Fruit fly (Drosophila melanogaster) whole organism, embryonic: Measurements from ENCODE around the gene sau.

Experiments
- CG10321 ChIP-seq: fragments of 200-800 bp; sonication (Bioruptor generic); IDR thresholded peaks from 2 replicates; pipeline ENCODE4 v1.3.6; 2022; ENCODE audit warnings: missing biosample characterization, missing genetic modification characterization
- CG12391 ChIP-seq: fragments of 200-800 bp; sonication (Bioruptor generic); optimal IDR thresholded peaks from 3 replicates; lab custom pipeline; 2018; ENCODE audit warnings: missing biosample characterization, mild to moderate bottlenecking, missing genetic modification characterization, moderate library complexity
- h ChIP-seq: fragments of >200 bp; optimal IDR thresholded peaks from 2 replicates; lab custom pipeline; 2017
- pan ChIP-seq, 4 experiments: fragments of >200 bp in 3 of 4; fragments of 200-800 bp in 1 of 4; sonication (Bioruptor generic) in 1 of 4; optimal IDR thresholded peaks in 3 of 4; IDR thresholded peaks in 1 of 4; 2 replicates each; pipeline versions ENCODE4 v1.3.6 to Lab custom; 2017 to 2022; ENCODE audit warnings: missing biosample characterization in 2 of 4, missing genetic modification characterization in 2 of 4, mixed read lengths in 1 of 4
- zfh2 ChIP-seq: fragments of 200-800 bp; sonication (Bioruptor generic); optimal IDR thresholded peaks from 2 replicates; lab custom pipeline; 2016; ENCODE audit warnings: missing biosample characterization, missing genetic modification characterization

DNA sequence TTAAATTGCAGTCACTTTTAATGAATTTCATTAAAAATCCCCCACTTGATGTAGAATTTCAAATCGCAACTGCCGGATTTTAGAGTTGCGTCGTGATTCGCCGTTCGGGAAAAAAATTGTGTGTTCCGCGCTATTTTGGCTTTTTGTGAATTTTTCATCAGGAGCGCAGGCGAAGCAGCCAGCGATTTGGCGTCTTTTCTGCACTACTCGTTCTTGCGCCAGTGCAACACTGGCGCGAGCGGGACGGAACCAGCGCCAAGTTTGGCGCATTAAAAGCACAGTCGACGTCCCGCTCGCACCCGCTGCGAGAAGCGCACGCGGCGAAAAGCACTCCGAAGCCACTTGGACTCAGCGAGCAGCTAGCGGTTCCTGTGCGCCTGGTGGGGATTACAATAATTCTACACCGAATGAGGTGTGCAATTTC is 32.8 kb upstream of the sau start:
- TF ChIP-seq CG12391 (tag; lab: Kevin White, UChicago) (peak; percentile 24), zfh2 (GFP tag; lab: Kevin White, UChicago) (no peak), pan (optimal IDR thresholded peaks at IDR 0.05; lab: Kevin White, UChicago) (no peak), pan (GFP tag; optimal IDR thresholded peaks at IDR 0.05 in 1 of 2, IDR thresholded peaks at IDR 0.05 in 1 of 2) (no peak), CG10321 (GFP tag; lab: Robert Waterston, UW) (no peak), h (lab: Kevin White, UChicago) (no peak)
